Worm (Caenorhabditis elegans): Measurements from ENCODE around the gene dmsr-10.

DNA sequence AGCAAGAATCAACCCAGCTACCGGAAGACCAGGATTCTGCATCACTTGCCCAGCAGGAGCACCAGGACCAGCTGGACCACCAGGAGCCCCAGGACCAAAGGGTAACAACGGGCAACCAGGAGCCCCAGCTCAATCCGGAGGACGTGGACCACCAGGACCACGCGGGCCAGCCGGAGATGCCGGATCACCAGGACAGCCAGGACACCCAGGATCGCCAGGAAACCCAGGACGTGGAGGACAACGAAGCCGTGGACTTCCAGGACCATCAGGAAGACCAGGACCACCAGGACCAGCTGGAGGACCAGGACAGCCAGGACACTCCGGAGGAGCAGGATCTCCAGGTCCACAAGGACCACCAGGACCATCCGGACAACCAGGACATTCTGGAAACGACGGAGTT, 29.8 kb upstream of the dmsr-10 start:
- no peak for TF ChIP-seq nhr-77 (tag; optimal IDR thresholded peaks at IDR 0.05)
- TF ChIP-seq ztf-11 (tag; optimal IDR thresholded peaks at IDR 0.05), result no peak
- no peak for TF ChIP-seq unc-39 (tag; optimal IDR thresholded peaks at IDR 0.05)

Data from whole organism, L3 larva.